Fruit fly (Drosophila melanogaster) whole organism, embryonic: ENCODE data around the gene CG32816.

ENCODE experiments used
- Asciz ChIP-seq: fragments of 200-800 bp; sonication (Bioruptor generic); optimal IDR thresholded peaks from 2 replicates; lab custom pipeline; 2017; ENCODE audit warnings: missing biosample characterization, mild to moderate bottlenecking, missing genetic modification characterization, missing genetic modification reagents
- BtbVII ChIP-seq: fragments of 200-800 bp; sonication (Bioruptor generic); optimal IDR thresholded peaks from 3 replicates; lab custom pipeline; 2017; ENCODE audit warnings: missing biosample characterization, mild to moderate bottlenecking, missing genetic modification characterization
- CG1024 ChIP-seq: fragments of 200-800 bp; sonication (Bioruptor generic); IDR thresholded peaks from 2 replicates; pipeline ENCODE4 v1.3.6; 2022; ENCODE audit warnings: missing biosample characterization, missing genetic modification characterization
- CG12299 ChIP-seq: fragments of 200-800 bp; sonication (Bioruptor generic); optimal IDR thresholded peaks from 2 replicates; lab custom pipeline; 2018; ENCODE audit warnings: missing biosample characterization, mild to moderate bottlenecking, missing genetic modification characterization
- CG12391 ChIP-seq: fragments of 200-800 bp; sonication (Bioruptor generic); optimal IDR thresholded peaks from 3 replicates; lab custom pipeline; 2018; ENCODE audit warnings: missing biosample characterization, mild to moderate bottlenecking, missing genetic modification characterization, moderate library complexity
- CG14441 ChIP-seq: fragments of 200-800 bp; sonication (Bioruptor generic); IDR thresholded peaks from 2 replicates; pipeline ENCODE4 v1.3.6; 2022; ENCODE audit warnings: missing biosample characterization, missing genetic modification characterization
- CG14710 ChIP-seq: fragments of 200-800 bp; sonication (Bioruptor generic); optimal IDR thresholded peaks from 3 replicates; lab custom pipeline; 2019; ENCODE audit warnings: missing biosample characterization, mild to moderate bottlenecking, missing genetic modification characterization, moderate library complexity
- CG16815 ChIP-seq: fragments of 200-800 bp; sonication (Bioruptor generic); optimal IDR thresholded peaks from 3 replicates; lab custom pipeline; 2017; ENCODE audit warnings: missing biosample characterization, mild to moderate bottlenecking, missing genetic modification characterization
- CG17186 ChIP-seq: fragments of 200-800 bp; sonication (Bioruptor generic); optimal IDR thresholded peaks from 3 replicates; lab custom pipeline; 2017; ENCODE audit warnings: missing biosample characterization, missing genetic modification reagents, missing genetic modification characterization
- CG17912 ChIP-seq: fragments of 200-800 bp; sonication (Bioruptor generic); optimal IDR thresholded peaks from 2 replicates; lab custom pipeline; 2018; ENCODE audit warnings: missing biosample characterization, mild to moderate bottlenecking, missing genetic modification characterization
- CG1832 ChIP-seq: fragments of 200-800 bp; sonication (Bioruptor generic); optimal IDR thresholded peaks from 2 replicates; lab custom pipeline; 2017; ENCODE audit warnings: missing biosample characterization, mild to moderate bottlenecking, missing genetic modification characterization, inconsistent platforms
- CG30020 ChIP-seq: fragments of 200-800 bp; optimal IDR thresholded peaks from 2 replicates; lab custom pipeline; 2019; ENCODE audit warnings: missing biosample characterization, mild to moderate bottlenecking, missing genetic modification characterization, moderate library complexity
- CG30431 ChIP-seq: fragments of 200-800 bp; sonication (Bioruptor generic); optimal IDR thresholded peaks from 2 replicates; lab custom pipeline; 2017; ENCODE audit warnings: missing biosample characterization, missing genetic modification characterization
- CG4424 ChIP-seq: fragments of 200-800 bp; sonication (Bioruptor generic); optimal IDR thresholded peaks from 3 replicates; lab custom pipeline; 2016; ENCODE audit warnings: missing biosample characterization, missing genetic modification characterization
- CG4617 ChIP-seq: fragments of 200-800 bp; sonication (Bioruptor generic); optimal IDR thresholded peaks from 3 replicates; lab custom pipeline; 2016; ENCODE audit warnings: missing biosample characterization, missing genetic modification characterization, borderline replicate concordance
- CG6654 ChIP-seq: fragments of 200-800 bp; sonication (Bioruptor generic); optimal IDR thresholded peaks from 2 replicates; lab custom pipeline; 2017; ENCODE audit warnings: missing biosample characterization, mild to moderate bottlenecking, missing genetic modification characterization
- CG7271 ChIP-seq: fragments of 200-800 bp; sonication (Bioruptor generic); optimal IDR thresholded peaks from 2 replicates; lab custom pipeline; 2018; ENCODE audit warnings: missing biosample characterization, mild to moderate bottlenecking, missing genetic modification characterization, moderate library complexity
- CG7839 ChIP-seq: fragments of 200-800 bp; sonication (Bioruptor generic); optimal IDR thresholded peaks from 3 replicates; lab custom pipeline; 2018; ENCODE audit warnings: missing biosample characterization, mild to moderate bottlenecking, missing genetic modification characterization, moderate library complexity
- CG7987 ChIP-seq: fragments of 200-800 bp; sonication (Bioruptor generic); optimal IDR thresholded peaks from 2 replicates; lab custom pipeline; 2018; ENCODE audit warnings: missing biosample characterization, mild to moderate bottlenecking, missing genetic modification characterization, moderate library complexity
- CG8290 ChIP-seq, 3 experiments: fragments of 200-800 bp; sonication (Bioruptor generic); optimal IDR thresholded peaks; 2 replicates each; lab custom pipeline; 2016 to 2019; ENCODE audit warnings: missing biosample characterization in 3 of 3, missing genetic modification characterization in 3 of 3, mild to moderate bottlenecking in 2 of 3, moderate library complexity in 1 of 3
- CG8388 ChIP-seq: fragments of 200-800 bp; sonication (Bioruptor generic); optimal IDR thresholded peaks from 2 replicates; lab custom pipeline; 2019; ENCODE audit warnings: missing biosample characterization, mild to moderate bottlenecking, missing genetic modification characterization, moderate library complexity
- Dfd ChIP-seq, 2 experiments: fragments of >200 bp; optimal IDR thresholded peaks; 2 replicates each; lab custom pipeline; 2017; ENCODE audit warnings: missing biosample characterization in 2 of 2, missing genetic modification characterization in 2 of 2
- Dip2 ChIP-seq: fragments of 200-800 bp; sonication (Bioruptor generic); IDR thresholded peaks from 2 replicates; pipeline ENCODE4 v1.3.6; 2022; ENCODE audit warnings: missing biosample characterization, missing genetic modification characterization
- HLH4C ChIP-seq: fragments of 200-800 bp; sonication (Bioruptor generic); IDR thresholded peaks from 3 replicates; pipeline ENCODE4 v1.3.6; 2022; ENCODE audit warnings: missing biosample characterization, missing genetic modification characterization; ENCODE audit not compliant: partially characterized antibody
- HmgZ ChIP-seq: fragments of 200-800 bp; sonication (Bioruptor generic); optimal IDR thresholded peaks from 2 replicates; lab custom pipeline; 2018; ENCODE audit warnings: missing biosample characterization, mild to moderate bottlenecking, missing genetic modification characterization
- Hr3 ChIP-seq: fragments of 200-800 bp; sonication (Bioruptor generic); optimal IDR thresholded peaks from 3 replicates; lab custom pipeline; 2016; ENCODE audit warnings: missing biosample characterization, missing genetic modification characterization
- NfI ChIP-seq: fragments of 200-800 bp; sonication (Bioruptor generic); optimal IDR thresholded peaks from 3 replicates; lab custom pipeline; 2018; ENCODE audit warnings: missing biosample characterization, mild to moderate bottlenecking, missing genetic modification characterization, moderate library complexity
- Poxn ChIP-seq: fragments of 200-800 bp; sonication (Bioruptor generic); IDR thresholded peaks from 2 replicates; pipeline ENCODE4 v1.3.6; 2022; ENCODE audit warnings: missing biosample characterization, missing genetic modification characterization
- Rx ChIP-seq: fragments of 200-800 bp; sonication (Bioruptor generic); IDR thresholded peaks from 2 replicates; pipeline ENCODE4 v1.3.6; 2022; ENCODE audit warnings: missing biosample characterization, missing genetic modification characterization
- Stat92E ChIP-seq, 3 experiments: fragments of >200 bp in 2 of 3; fragments of 200-800 bp in 1 of 3; sonication (Bioruptor generic) in 1 of 3; optimal IDR thresholded peaks; 2 replicates each; lab custom pipeline; 2017 to 2019; ENCODE audit warnings: missing biosample characterization in 3 of 3, missing genetic modification characterization in 3 of 3, mild to moderate bottlenecking in 1 of 3, moderate library complexity in 1 of 3
- az2 ChIP-seq: fragments of 200-800 bp; sonication (Bioruptor generic); optimal IDR thresholded peaks from 3 replicates; lab custom pipeline; 2016; ENCODE audit warnings: missing biosample characterization, missing genetic modification characterization
- bcd ChIP-seq: fragments of 200-800 bp; sonication (Bioruptor generic); optimal IDR thresholded peaks from 2 replicates; lab custom pipeline; 2017; ENCODE audit warnings: missing biosample characterization, mild to moderate bottlenecking, missing genetic modification characterization
- btn ChIP-seq: fragments of 200-800 bp; sonication (Bioruptor generic); optimal IDR thresholded peaks from 2 replicates; lab custom pipeline; 2016; ENCODE audit warnings: missing biosample characterization, missing genetic modification characterization
- cg ChIP-seq: fragments of 200-800 bp; sonication (Bioruptor generic); optimal IDR thresholded peaks from 3 replicates; lab custom pipeline; 2019; ENCODE audit warnings: missing biosample characterization, mild to moderate bottlenecking, missing genetic modification characterization, moderate library complexity
- dati ChIP-seq: fragments of 200-800 bp; sonication (Bioruptor generic); IDR thresholded peaks from 2 replicates; pipeline ENCODE4 v1.3.6; 2022; ENCODE audit warnings: missing biosample characterization, missing genetic modification characterization
- gcm ChIP-seq: fragments of 200-800 bp; sonication (Bioruptor generic); optimal IDR thresholded peaks from 2 replicates; lab custom pipeline; 2019; ENCODE audit warnings: missing biosample characterization, mild to moderate bottlenecking, missing genetic modification characterization, moderate library complexity
- grau ChIP-seq: fragments of 200-800 bp; optimal IDR thresholded peaks from 3 replicates; lab custom pipeline; 2019; ENCODE audit warnings: missing biosample characterization, mild to moderate bottlenecking, missing genetic modification characterization, moderate library complexity
- gsb-n ChIP-seq: fragments of 200-800 bp; sonication (Bioruptor generic); optimal IDR thresholded peaks from 3 replicates; lab custom pipeline; 2018; ENCODE audit warnings: missing biosample characterization, mild to moderate bottlenecking, missing genetic modification characterization
- her ChIP-seq: fragments of 200-800 bp; sonication (Bioruptor generic); optimal IDR thresholded peaks from 2 replicates; lab custom pipeline; 2016; ENCODE audit warnings: missing biosample characterization, missing genetic modification characterization
- ind ChIP-seq: fragments of 200-800 bp; sonication (Bioruptor generic); optimal IDR thresholded peaks from 3 replicates; lab custom pipeline; 2016; ENCODE audit warnings: missing biosample characterization, missing genetic modification characterization
- kni ChIP-seq: fragments of 200-800 bp; sonication (Bioruptor generic); optimal IDR thresholded peaks from 3 replicates; lab custom pipeline; 2017; ENCODE audit warnings: mild to moderate bottlenecking, missing biosample characterization, missing genetic modification reagents, missing genetic modification characterization
- nmo ChIP-seq: fragments of 200-800 bp; sonication (Bioruptor generic); optimal IDR thresholded peaks from 2 replicates; lab custom pipeline; 2018; ENCODE audit warnings: missing biosample characterization, mild to moderate bottlenecking, missing genetic modification characterization, moderate library complexity
- org-1 ChIP-seq: fragments of 200-800 bp; sonication (Bioruptor generic); optimal IDR thresholded peaks from 2 replicates; lab custom pipeline; 2017; ENCODE audit warnings: missing biosample characterization, missing genetic modification characterization
- prd ChIP-seq, 3 experiments: fragments of >200 bp in 2 of 3; fragments of 200-800 bp in 1 of 3; sonication (Bioruptor generic) in 1 of 3; optimal IDR thresholded peaks in 2 of 3; IDR thresholded peaks in 1 of 3; 2 replicates in 2 of 3; 3 replicates in 1 of 3; pipeline versions ENCODE4 v1.3.6 to Lab custom; 2017 to 2022; ENCODE audit warnings: missing biosample characterization in 1 of 3, missing genetic modification characterization in 1 of 3
- slbo ChIP-seq: fragments of 200-800 bp; sonication (Bioruptor generic); IDR thresholded peaks from 2 replicates; pipeline ENCODE4 v1.3.6; 2022; ENCODE audit warnings: missing biosample characterization, missing genetic modification characterization
- sqz ChIP-seq: fragments of 200-800 bp; sonication (Bioruptor generic); optimal IDR thresholded peaks from 3 replicates; lab custom pipeline; 2018; ENCODE audit warnings: missing biosample characterization, mild to moderate bottlenecking, missing genetic modification characterization
- unc-4 ChIP-seq: fragments of 200-800 bp; sonication (Bioruptor generic); IDR thresholded peaks from 2 replicates; pipeline ENCODE4 v1.3.6; 2022; ENCODE audit warnings: missing biosample characterization, missing genetic modification characterization; ENCODE audit not compliant: partially characterized antibody
- unpg ChIP-seq: fragments of 200-800 bp; sonication (Bioruptor generic); optimal IDR thresholded peaks from 3 replicates; lab custom pipeline; 2018; ENCODE audit warnings: missing biosample characterization, mild to moderate bottlenecking, missing genetic modification characterization, moderate library complexity
- vvl ChIP-seq: fragments of 200-800 bp; sonication (Bioruptor generic); IDR thresholded peaks from 2 replicates; pipeline ENCODE4 v1.3.6; 2022; ENCODE audit warnings: missing biosample characterization, missing genetic modification characterization
- zfh1 ChIP-seq: fragments of 200-800 bp; sonication (Bioruptor generic); IDR thresholded peaks from 3 replicates; pipeline ENCODE4 v1.3.6; 2022; ENCODE audit warnings: missing biosample characterization, missing genetic modification characterization

CG32816 gene

DNA sequence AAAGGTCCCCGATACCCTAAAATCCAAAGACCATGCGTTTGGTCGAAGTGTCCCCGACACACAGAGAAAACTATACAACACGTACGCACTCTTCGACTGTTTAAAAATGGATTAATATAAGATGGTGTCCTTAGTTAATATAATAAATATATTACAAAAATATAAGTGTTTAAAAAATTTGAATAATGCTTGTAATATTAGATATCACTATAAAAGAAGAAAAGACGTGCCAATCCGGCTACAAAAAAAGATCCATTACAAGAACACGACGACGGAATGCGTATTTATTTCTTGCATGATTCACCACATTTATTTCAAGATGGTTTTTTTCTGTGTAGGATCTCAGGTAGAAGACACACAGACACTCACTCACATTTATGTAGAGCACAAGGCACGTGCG lies 12.7 kb downstream of the CG32816 start (continued):
- TF ChIP-seq bcd (GFP tag; lab: Kevin White, UChicago): peak; percentile 8
- peak; percentile 8 for TF ChIP-seq CG30431 (GFP tag; lab: Kevin White, UChicago)
- TF ChIP-seq az2 (GFP tag; lab: Kevin White, UChicago): no peak
- no peak for TF ChIP-seq CG1832
- TF ChIP-seq CG1024 (GFP tag; lab: Robert Waterston, UW): no peak
- TF ChIP-seq CG6654 (GFP tag; lab: Kevin White, UChicago): no peak
- no peak for TF ChIP-seq btn (GFP tag; lab: Kevin White, UChicago)
- TF ChIP-seq CG17186 (GFP tag; lab: Kevin White, UChicago): no peak
- TF ChIP-seq dati: no peak
- no peak for TF ChIP-seq her
- TF ChIP-seq HmgZ: no peak
- peak; percentile 36 for TF ChIP-seq grau
- TF ChIP-seq CG4424 (GFP tag; lab: Kevin White, UChicago): peak; percentile 13
- TF ChIP-seq CG4617 (GFP tag; lab: Kevin White, UChicago): no peak
- no peak for TF ChIP-seq org-1 (GFP tag; lab: Kevin White, UChicago)
- TF ChIP-seq CG12299 (tag; lab: Kevin White, UChicago): no peak
- no peak for TF ChIP-seq cg
- peak; percentile 50 for TF ChIP-seq CG12391 (tag; lab: Kevin White, UChicago)
- TF ChIP-seq unc-4 (GFP tag; lab: Robert Waterston, UW): no peak
- TF ChIP-seq BtbVII (GFP tag; lab: Kevin White, UChicago): no peak
- TF ChIP-seq CG14710: peak; percentile 74
- TF ChIP-seq CG7271 (tag; lab: Kevin White, UChicago): no peak
- TF ChIP-seq Poxn: no peak
- no peak for TF ChIP-seq CG17912
- TF ChIP-seq gsb-n: peak; percentile 33
- TF ChIP-seq zfh1 (GFP tag; lab: Robert Waterston, UW): peak; percentile 51; the same call in 1 of the 3 replicates
- TF ChIP-seq NfI (GFP tag; lab: Kevin White, UChicago): no peak
- TF ChIP-seq CG14441: no peak
- peak; percentile 34 for TF ChIP-seq gcm (GFP tag; lab: Kevin White, UChicago)
- TF ChIP-seq Stat92E (GFP tag; optimal IDR thresholded peaks at IDR 0.05; lab: Kevin White, UChicago): no peak
- TF ChIP-seq kni (GFP tag; lab: Kevin White, UChicago): no peak
- TF ChIP-seq CG30020 (tag; lab: Kevin White, UChicago): no peak
- TF ChIP-seq CG7839 (tag; lab: Kevin White, UChicago): peak; percentile 44
- no peak for TF ChIP-seq CG8290 (GFP tag; optimal IDR thresholded peaks at IDR 0.05; lab: Kevin White, UChicago)
- no peak for TF ChIP-seq CG8290 (tag; optimal IDR thresholded peaks at IDR 0.05; lab: Kevin White, UChicago)
- TF ChIP-seq Rx (GFP tag; lab: Robert Waterston, UW): no peak
- TF ChIP-seq CG16815 (GFP tag; lab: Kevin White, UChicago): peak; percentile 49
- TF ChIP-seq nmo (GFP tag; lab: Kevin White, UChicago): peak; percentile 60
- no peak for TF ChIP-seq CG7987 (GFP tag; lab: Kevin White, UChicago)
- TF ChIP-seq vvl (GFP tag; lab: Robert Waterston, UW): no peak
- no peak for TF ChIP-seq Dfd (GFP tag; optimal IDR thresholded peaks at IDR 0.05; lab: Kevin White, UChicago)
- TF ChIP-seq Hr3 (GFP tag; lab: Kevin White, UChicago): no peak
- TF ChIP-seq ind (GFP tag; lab: Kevin White, UChicago): no peak
- peak; percentile 51 for TF ChIP-seq CG8388 (GFP tag; lab: Kevin White, UChicago)
- TF ChIP-seq Asciz (GFP tag; lab: Kevin White, UChicago): no peak
- peak; percentile 29 for TF ChIP-seq unpg (GFP tag; lab: Kevin White, UChicago)
- TF ChIP-seq HLH4C (GFP tag; lab: Robert Waterston, UW): no peak
- no peak for TF ChIP-seq Dip2 (GFP tag; lab: Robert Waterston, UW)
- TF ChIP-seq sqz: peak; percentile 18
- TF ChIP-seq prd (optimal IDR thresholded peaks at IDR 0.05; lab: Kevin White, UChicago): no peak
- TF ChIP-seq prd (GFP tag; IDR thresholded peaks at IDR 0.05; lab: Robert Waterston, UW): peak; percentile 58; the same call in 1 of the 3 replicates
- TF ChIP-seq slbo (GFP tag; lab: Robert Waterston, UW): no peak
